Worm (Caenorhabditis elegans) whole organism, L4 larva: ENCODE results near the gene K11H3.8.

Experiments used
- F37D6.2 ChIP-seq: sonication (generic microtip); optimal IDR thresholded peaks from 2 replicates; lab custom pipeline; 2016; ENCODE audit warnings: mild to moderate bottlenecking, missing genetic modification characterization, missing compliant biosample characterization
- F49E8.2 ChIP-seq: sonication (generic microtip); optimal IDR thresholded peaks from 2 replicates; lab custom pipeline; 2016; ENCODE audit warnings: missing compliant biosample characterization, mild to moderate bottlenecking, missing genetic modification characterization, borderline replicate concordance
- T20F7.1 ChIP-seq: fragments of 200-800 bp; sonication (Bioruptor generic); optimal IDR thresholded peaks from 2 replicates; lab custom pipeline; 2018; ENCODE audit warnings: mild to moderate bottlenecking, missing genetic modification characterization, missing compliant biosample characterization
- T26A8.4 ChIP-seq: fragments of 200-800 bp; sonication (Bioruptor generic); IDR thresholded peaks from 2 replicates; pipeline ENCODE4 v1.3.6; 2022; ENCODE audit warnings: missing genetic modification characterization, missing compliant biosample characterization
- Y48G9A.11 ChIP-seq: fragments of 200-800 bp; sonication (Bioruptor generic); IDR thresholded peaks from 2 replicates; pipeline ENCODE4 v1.3.6; 2022; ENCODE audit warnings: missing genetic modification reagents, missing genetic modification characterization, missing compliant biosample characterization
- Y75B8A.6 ChIP-seq: fragments of 200-800 bp; sonication (Bioruptor generic); IDR thresholded peaks from 2 replicates; pipeline ENCODE4 v1.3.6; 2022; ENCODE audit warnings: missing genetic modification reagents, missing genetic modification characterization, missing compliant biosample characterization
- ZK337.2 ChIP-seq: fragments of 200-800 bp; sonication (Bioruptor generic); IDR thresholded peaks from 2 replicates; pipeline ENCODE4 v1.3.6; 2022; ENCODE audit warnings: missing genetic modification reagents, missing genetic modification characterization, missing compliant biosample characterization
- arid-1 ChIP-seq: fragments of 200-800 bp; sonication (Bioruptor generic); conservative IDR thresholded peaks from 2 replicates; pipeline ENCODE4 v1.3.6; 2022; ENCODE audit warnings: missing genetic modification reagents, missing genetic modification characterization, missing compliant biosample characterization
- attf-4 ChIP-seq: sonication (generic microtip); optimal IDR thresholded peaks from 3 replicates; lab custom pipeline; 2017; ENCODE audit warnings: missing biosample characterization, missing genetic modification characterization
- ceh-20 ChIP-seq: fragments of 200-800 bp; sonication (Bioruptor generic); IDR thresholded peaks from 2 replicates; pipeline ENCODE4 v1.3.6; 2022; ENCODE audit warnings: missing genetic modification reagents, missing genetic modification characterization, missing compliant biosample characterization
- ceh-28 ChIP-seq: fragments of 150-350 bp; optimal IDR thresholded peaks from 2 replicates; lab custom pipeline; 2014; ENCODE audit warnings: missing biosample characterization, missing genetic modification reagents, missing genetic modification characterization
- ceh-32 ChIP-seq: sonication (generic microtip); optimal IDR thresholded peaks from 2 replicates; lab custom pipeline; 2016; ENCODE audit warnings: mild to moderate bottlenecking, missing genetic modification characterization, missing compliant biosample characterization; ENCODE audit not compliant: poor library complexity
- ceh-44 ChIP-seq: fragments of 200-800 bp; sonication (Bioruptor generic); IDR thresholded peaks from 2 replicates; pipeline ENCODE4 v1.3.6; 2022; ENCODE audit warnings: missing genetic modification reagents, missing genetic modification characterization, missing compliant biosample characterization
- ceh-62 ChIP-seq: sonication (generic microtip); optimal IDR thresholded peaks from 2 replicates; lab custom pipeline; 2017; ENCODE audit warnings: missing biosample characterization, missing genetic modification characterization
- ceh-82 ChIP-seq: sonication (generic microtip); optimal IDR thresholded peaks from 2 replicates; lab custom pipeline; 2017; ENCODE audit warnings: missing biosample characterization, missing genetic modification characterization
- daf-12 ChIP-seq: fragments of 150-350 bp; optimal IDR thresholded peaks from 2 replicates; lab custom pipeline; 2014; ENCODE audit warnings: missing biosample characterization, missing genetic modification reagents, missing genetic modification characterization
- dmd-6 ChIP-seq: fragments of 200-800 bp; sonication (Bioruptor generic); IDR thresholded peaks from 2 replicates; pipeline ENCODE4 v1.3.6; 2022; ENCODE audit warnings: missing genetic modification reagents, missing genetic modification characterization, missing compliant biosample characterization
- dmd-8 ChIP-seq: fragments of 200-800 bp; sonication (Bioruptor generic); IDR thresholded peaks from 2 replicates; pipeline ENCODE4 v1.3.6; 2022; ENCODE audit warnings: missing genetic modification characterization, missing compliant biosample characterization
- dmd-9 ChIP-seq: fragments of 200-800 bp; sonication (Bioruptor generic); IDR thresholded peaks from 2 replicates; pipeline ENCODE4 v1.3.6; 2022; ENCODE audit warnings: missing genetic modification reagents, missing genetic modification characterization, missing compliant biosample characterization
- dpl-1 ChIP-seq: fragments of 150-350 bp; optimal IDR thresholded peaks from 2 replicates; lab custom pipeline; 2014; ENCODE audit warnings: missing biosample characterization, missing genetic modification reagents, missing genetic modification characterization
- fkh-10 ChIP-seq: fragments of 150-350 bp; optimal IDR thresholded peaks from 2 replicates; lab custom pipeline; 2014; ENCODE audit warnings: missing biosample characterization, missing genetic modification reagents, missing genetic modification characterization
- gei-8 ChIP-seq: fragments of 200-800 bp; sonication (Bioruptor generic); optimal IDR thresholded peaks from 2 replicates; lab custom pipeline; 2018; ENCODE audit warnings: mild to moderate bottlenecking, missing genetic modification characterization, missing compliant biosample characterization
- hlh-11 ChIP-seq: fragments of 200-800 bp; sonication (Bioruptor generic); optimal IDR thresholded peaks from 2 replicates; lab custom pipeline; 2018; ENCODE audit warnings: mild to moderate bottlenecking, missing genetic modification characterization, missing compliant biosample characterization
- hlh-30 ChIP-seq: sonication (generic microtip); optimal IDR thresholded peaks from 2 replicates; lab custom pipeline; 2017; ENCODE audit warnings: antibody characterized with exemption, mild to moderate bottlenecking, missing genetic modification characterization, missing compliant biosample characterization; ENCODE audit not compliant: insufficient read depth
- jun-1 ChIP-seq: fragments of 150-350 bp; optimal IDR thresholded peaks from 2 replicates; lab custom pipeline; 2014; ENCODE audit warnings: missing biosample characterization, missing genetic modification reagents, missing genetic modification characterization
- lim-7 ChIP-seq: fragments of 200-800 bp; sonication (Bioruptor generic); IDR thresholded peaks from 2 replicates; pipeline ENCODE4 v1.3.6; 2022; ENCODE audit warnings: missing genetic modification characterization, missing compliant biosample characterization
- lin-15B ChIP-seq: fragments of 150-350 bp; sonication (generic microtip); optimal IDR thresholded peaks from 3 replicates; lab custom pipeline; 2014; ENCODE audit warnings: missing biosample characterization, missing genetic modification characterization
- lin-29 ChIP-seq: fragments of 200-800 bp; sonication (Bioruptor generic); IDR thresholded peaks from 2 replicates; pipeline ENCODE4 v1.3.6; 2022; ENCODE audit warnings: missing genetic modification reagents, missing genetic modification characterization, missing compliant biosample characterization
- lin-39 ChIP-seq: fragments of 150-350 bp; optimal IDR thresholded peaks from 2 replicates; lab custom pipeline; 2014; ENCODE audit warnings: missing biosample characterization, missing genetic modification reagents, missing genetic modification characterization
- mdl-1 ChIP-seq, 2 experiments: fragments of 150-350 bp in 1 of 2; sonication (generic microtip) in 1 of 2; optimal IDR thresholded peaks; 2 replicates each; lab custom pipeline; 2014 to 2017; ENCODE audit warnings: missing biosample characterization in 2 of 2, missing genetic modification characterization in 2 of 2
- mep-1 ChIP-seq: fragments of 150-350 bp; sonication (generic microtip); optimal IDR thresholded peaks from 3 replicates; lab custom pipeline; 2014; ENCODE audit warnings: missing biosample characterization, missing genetic modification characterization
- mes-2 ChIP-seq: sonication (generic microtip); optimal IDR thresholded peaks from 2 replicates; lab custom pipeline; 2016; ENCODE audit warnings: missing genotype, mild to moderate bottlenecking, missing genetic modification characterization, missing compliant biosample characterization; ENCODE audit not compliant: poor library complexity, severe bottlenecking
- mxl-2 ChIP-seq: fragments of 200-800 bp; sonication (Bioruptor generic); conservative IDR thresholded peaks from 2 replicates; pipeline ENCODE4 v1.3.6; 2022; ENCODE audit warnings: missing genetic modification reagents, missing genetic modification characterization, missing compliant biosample characterization
- nhr-111 ChIP-seq: fragments of 200-800 bp; sonication (Bioruptor generic); optimal IDR thresholded peaks from 2 replicates; lab custom pipeline; 2018; ENCODE audit warnings: mild to moderate bottlenecking, missing genetic modification characterization, missing compliant biosample characterization
- nhr-41 ChIP-seq: fragments of 200-800 bp; sonication (Bioruptor generic); IDR thresholded peaks from 2 replicates; pipeline ENCODE4 v1.3.6; 2022; ENCODE audit warnings: missing genetic modification reagents, missing genetic modification characterization, missing compliant biosample characterization
- nhr-42 ChIP-seq: fragments of 200-800 bp; sonication (Bioruptor generic); IDR thresholded peaks from 2 replicates; pipeline ENCODE4 v1.3.6; 2022; ENCODE audit warnings: missing genetic modification characterization, missing compliant biosample characterization
- pha-4 ChIP-seq, 2 experiments: fragments of 150-350 bp in 1 of 2; fragments of 200-800 bp in 1 of 2; sonication (Bioruptor generic) in 1 of 2; IDR thresholded peaks in 1 of 2; optimal IDR thresholded peaks in 1 of 2; 2 replicates each; pipeline versions ENCODE4 v1.3.6 to Lab custom; 2014 to 2022; ENCODE audit warnings: missing genetic modification characterization in 2 of 2, missing genetic modification reagents in 2 of 2, missing biosample characterization in 1 of 2, missing compliant biosample characterization in 1 of 2
- saeg-2 ChIP-seq: fragments of 200-800 bp; sonication (Bioruptor generic); IDR thresholded peaks from 2 replicates; pipeline ENCODE4 v1.3.6; 2022; ENCODE audit warnings: missing genetic modification reagents, missing genetic modification characterization, missing compliant biosample characterization
- set-16 ChIP-seq: fragments of 200-800 bp; sonication (Bioruptor generic); IDR thresholded peaks from 2 replicates; pipeline ENCODE4 v1.3.6; 2022; ENCODE audit warnings: missing genetic modification reagents, missing genetic modification characterization, missing compliant biosample characterization
- skn-1 ChIP-seq: fragments of 150-350 bp; optimal IDR thresholded peaks from 2 replicates; lab custom pipeline; 2014; ENCODE audit warnings: missing biosample characterization, missing genetic modification characterization
- spr-1 ChIP-seq: sonication (generic microtip); optimal IDR thresholded peaks from 2 replicates; lab custom pipeline; 2016; ENCODE audit warnings: mild to moderate bottlenecking, missing genetic modification characterization, missing compliant biosample characterization
- spr-3 ChIP-seq: fragments of 200-800 bp; sonication (Bioruptor generic); optimal IDR thresholded peaks from 2 replicates; lab custom pipeline; 2018; ENCODE audit warnings: mild to moderate bottlenecking, missing genetic modification characterization, missing compliant biosample characterization
- tra-1 ChIP-seq: fragments of 200-800 bp; sonication (Bioruptor generic); IDR thresholded peaks from 2 replicates; pipeline ENCODE4 v1.3.6; 2022; ENCODE audit warnings: missing genetic modification reagents, missing genetic modification characterization, missing compliant biosample characterization
- unc-39 ChIP-seq: sonication (generic microtip); optimal IDR thresholded peaks from 2 replicates; lab custom pipeline; 2017; ENCODE audit warnings: missing biosample characterization, missing genetic modification characterization
- zag-1 ChIP-seq: fragments of 150-350 bp; optimal IDR thresholded peaks from 2 replicates; lab custom pipeline; 2014; ENCODE audit warnings: missing biosample characterization, missing genetic modification characterization
- zfp-2 ChIP-seq: sonication (generic microtip); optimal IDR thresholded peaks from 2 replicates; lab custom pipeline; 2016; ENCODE audit warnings: mild to moderate bottlenecking, missing genetic modification characterization, missing compliant biosample characterization
- zfp-3 ChIP-seq: fragments of 200-800 bp; sonication (Bioruptor generic); conservative IDR thresholded peaks from 2 replicates; pipeline ENCODE4 v1.3.6; 2022; ENCODE audit warnings: missing genetic modification reagents, missing genetic modification characterization, missing compliant biosample characterization

Gene K11H3.8

DNA sequence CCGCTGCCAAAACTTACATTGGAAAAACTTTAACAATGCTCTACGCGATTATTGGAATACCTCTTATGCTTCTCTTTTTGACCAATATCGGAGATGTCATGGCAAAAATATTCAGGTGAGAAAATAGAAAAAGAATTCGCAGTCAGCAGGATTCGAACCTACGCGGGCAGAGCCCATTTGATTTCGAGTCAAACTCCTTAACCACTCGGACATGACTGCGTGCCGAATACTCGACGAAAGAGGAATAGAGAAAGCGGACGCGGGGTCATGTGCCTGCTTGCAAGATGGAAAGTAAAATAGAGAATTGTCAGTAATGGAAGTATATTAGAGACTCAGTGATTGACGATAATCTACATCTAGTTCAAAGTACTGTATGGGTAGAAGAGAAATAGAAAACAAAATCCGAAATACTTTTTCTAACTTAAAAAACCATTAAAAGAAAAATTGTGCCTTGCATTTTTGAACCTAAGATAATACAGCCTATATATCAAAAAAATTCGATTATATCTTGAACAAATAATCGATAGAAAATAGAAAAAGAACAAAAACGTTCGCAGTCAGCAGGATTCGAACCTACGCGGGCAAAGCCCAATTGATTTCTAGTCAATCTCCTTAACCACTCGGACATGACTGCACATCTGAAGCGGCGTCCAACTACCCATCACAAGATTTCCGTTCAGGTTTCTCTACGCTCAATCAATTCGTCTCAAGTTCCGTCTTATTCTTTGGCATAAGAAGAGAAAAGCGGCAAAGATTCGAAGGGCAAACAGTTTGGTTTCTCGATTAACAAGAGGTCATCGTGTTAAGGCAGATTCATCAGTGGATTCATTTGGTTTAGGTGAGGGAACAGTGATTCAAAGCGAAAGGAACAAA is 26.7 kb downstream of the K11H3.8 start:
- TF ChIP-seq saeg-2 (GFP tag; lab: Robert Waterston, UW), result peak; percentile 60; the same call in 1 of the 2 replicates
- TF ChIP-seq lin-15B (tag; lab: Kevin White, UChicago), result no peak
- peak; percentile 81; the same call in 1 of the 2 replicates for TF ChIP-seq pha-4 (GFP tag; IDR thresholded peaks at IDR 0.05; lab: Robert Waterston, UW)
- TF ChIP-seq pha-4 (tag; optimal IDR thresholded peaks at IDR 0.05; lab: Kevin White, UChicago), result no peak
- no peak for TF ChIP-seq lin-39
- TF ChIP-seq Y48G9A.11, result peak; percentile 65; the same call in 1 of the 2 replicates
- TF ChIP-seq mes-2 (tag; lab: Kevin White, UChicago), result peak; percentile 87
- TF ChIP-seq Y75B8A.6 (GFP tag; lab: Robert Waterston, UW), result no peak
- TF ChIP-seq dpl-1 (GFP tag; lab: Kevin White, UChicago), result peak; percentile 37
- TF ChIP-seq ceh-62, result no peak
- TF ChIP-seq F49E8.2 (tag; lab: Kevin White, UChicago), result peak; percentile 46
- TF ChIP-seq ceh-32 (tag; lab: Kevin White, UChicago), result no peak
- peak; percentile 84 for TF ChIP-seq nhr-41
- no peak for TF ChIP-seq unc-39
- peak; percentile 37 for TF ChIP-seq T20F7.1 (GFP tag; lab: Kevin White, UChicago)
- peak; percentile 71 for TF ChIP-seq hlh-30 (tag; lab: Kevin White, UChicago)
- peak; percentile 83 for TF ChIP-seq T26A8.4 (GFP tag; lab: Robert Waterston, UW)
- no peak for TF ChIP-seq daf-12
- TF ChIP-seq ZK337.2 (GFP tag; lab: Robert Waterston, UW), result peak; percentile 85
- TF ChIP-seq dmd-8 (GFP tag; lab: Robert Waterston, UW), result peak; percentile 97
- peak; percentile 71 for TF ChIP-seq dmd-6
- TF ChIP-seq mep-1 (tag; lab: Kevin White, UChicago), result peak; percentile 68
- no peak for TF ChIP-seq skn-1
- TF ChIP-seq set-16 (GFP tag; lab: Robert Waterston, UW), result no peak
- no peak for TF ChIP-seq jun-1
- TF ChIP-seq tra-1 (GFP tag; lab: Robert Waterston, UW), result peak; percentile 84
- TF ChIP-seq ceh-44 (GFP tag; lab: Robert Waterston, UW), result peak; percentile 82
- TF ChIP-seq mxl-2 (GFP tag; lab: Robert Waterston, UW), result peak; percentile 75; the same call in 1 of the 2 replicates
- no peak for TF ChIP-seq mdl-1 (tag; optimal IDR thresholded peaks at IDR 0.05; lab: Kevin White, UChicago)
- peak; percentile 44 for TF ChIP-seq F37D6.2 (tag; lab: Kevin White, UChicago)
- TF ChIP-seq spr-1 (tag; lab: Kevin White, UChicago), result no peak
- no peak for TF ChIP-seq zag-1 (tag; lab: Kevin White, UChicago)
- TF ChIP-seq hlh-11 (tag; lab: Kevin White, UChicago), result peak; percentile 30
- no peak for TF ChIP-seq attf-4 (tag; lab: Kevin White, UChicago)
- peak; percentile 83 for TF ChIP-seq arid-1 (GFP tag; lab: Robert Waterston, UW)
- no peak for TF ChIP-seq ceh-82 (tag; lab: Kevin White, UChicago)
- TF ChIP-seq nhr-42 (GFP tag; lab: Robert Waterston, UW), result peak; percentile 67; the same call in 1 of the 2 replicates
- TF ChIP-seq spr-3 (GFP tag; lab: Kevin White, UChicago), result peak; percentile 8
- TF ChIP-seq fkh-10 (GFP tag; lab: Kevin White, UChicago), result peak; percentile 8
- TF ChIP-seq zfp-2 (tag; lab: Kevin White, UChicago), result no peak
- peak; percentile 86 for TF ChIP-seq dmd-9 (GFP tag; lab: Robert Waterston, UW)
- peak; percentile 81 for TF ChIP-seq ceh-20 (GFP tag; lab: Robert Waterston, UW)
- TF ChIP-seq nhr-111 (GFP tag; lab: Kevin White, UChicago), result peak; percentile 48
- no peak for TF ChIP-seq lin-29 (GFP tag; lab: Robert Waterston, UW)
- peak; percentile 96 for TF ChIP-seq lim-7 (GFP tag; lab: Robert Waterston, UW)
- TF ChIP-seq ceh-28 (tag; lab: Kevin White, UChicago), result no peak
- TF ChIP-seq zfp-3 (GFP tag; lab: Robert Waterston, UW), result peak; percentile 71
- peak; percentile 78 for TF ChIP-seq gei-8 (GFP tag; lab: Kevin White, UChicago)
